Fruit fly (Drosophila melanogaster): ENCODE measurements around the gene t.

t gene

DNA sequence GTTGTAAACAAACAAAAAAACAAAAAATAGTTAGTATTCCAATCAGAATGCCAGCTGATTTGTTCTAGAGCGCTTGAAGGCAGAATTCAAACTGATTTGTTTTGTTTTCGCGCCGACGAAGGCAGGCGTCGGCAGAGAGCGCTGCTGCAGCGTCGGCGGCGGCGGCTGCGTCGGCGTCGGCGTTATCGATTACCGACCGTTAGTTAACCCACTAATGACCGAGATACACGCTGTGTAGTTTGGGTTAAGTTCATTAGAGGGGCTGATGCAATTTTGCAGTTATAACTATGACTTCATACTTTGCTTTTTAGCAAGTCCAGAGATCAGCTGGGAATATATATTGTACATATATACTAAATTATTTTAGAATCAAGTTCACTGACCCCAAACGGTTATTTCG, at the start of gene t:
t (minus strand) TSS at position 76 of the 400 bp plus-strand sequence.
- TF ChIP-seq Crg-1 (GFP tag; optimal IDR thresholded peaks at IDR 0.05) (no peak), CG5204 (GFP tag; optimal IDR thresholded peaks at IDR 0.05) (peak; percentile 17)

DNA sequence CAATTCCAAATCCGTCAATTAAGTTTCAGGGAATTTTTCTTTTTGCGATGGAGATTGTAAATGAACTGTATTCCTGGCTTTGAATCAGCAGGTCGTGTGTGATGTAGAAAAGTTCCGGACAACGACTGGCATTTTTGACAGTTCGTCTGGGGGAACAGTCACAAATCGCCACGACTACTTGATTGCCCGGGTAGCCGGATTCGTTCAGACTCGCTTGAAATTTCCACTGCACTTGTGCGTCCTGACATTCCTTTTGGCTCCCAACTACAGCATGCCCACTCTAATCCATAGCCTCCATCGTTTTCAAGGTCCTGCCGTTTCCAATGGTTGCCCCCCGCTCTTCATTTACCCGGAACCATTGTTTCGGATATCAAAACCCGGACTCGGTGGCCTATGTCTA, 46.8 kb upstream of the t start, which contains the start of gene CG17440:
CG17440 (minus strand) TSS at position 101 of the 400 bp plus-strand sequence.
- TF ChIP-seq CG7101 (tag; optimal IDR thresholded peaks at IDR 0.05) (no peak), CG33017 (tag; optimal IDR thresholded peaks at IDR 0.05) (no peak), CG7045 (GFP tag; optimal IDR thresholded peaks at IDR 0.05) (no peak), tj (GFP tag; optimal IDR thresholded peaks at IDR 0.05) (no peak), Clk (GFP tag; optimal IDR thresholded peaks at IDR 0.05) (no peak), toe (GFP tag; optimal IDR thresholded peaks at IDR 0.05) (no peak), bab1 (GFP tag; optimal IDR thresholded peaks at IDR 0.05) (no peak), CG5204 (GFP tag; optimal IDR thresholded peaks at IDR 0.05) (no peak), Crg-1 (GFP tag; optimal IDR thresholded peaks at IDR 0.05) (no peak), Mnt (GFP tag; optimal IDR thresholded peaks at IDR 0.05) (no peak), CG14711 (tag; optimal IDR thresholded peaks at IDR 0.05) (no peak)

DNA sequence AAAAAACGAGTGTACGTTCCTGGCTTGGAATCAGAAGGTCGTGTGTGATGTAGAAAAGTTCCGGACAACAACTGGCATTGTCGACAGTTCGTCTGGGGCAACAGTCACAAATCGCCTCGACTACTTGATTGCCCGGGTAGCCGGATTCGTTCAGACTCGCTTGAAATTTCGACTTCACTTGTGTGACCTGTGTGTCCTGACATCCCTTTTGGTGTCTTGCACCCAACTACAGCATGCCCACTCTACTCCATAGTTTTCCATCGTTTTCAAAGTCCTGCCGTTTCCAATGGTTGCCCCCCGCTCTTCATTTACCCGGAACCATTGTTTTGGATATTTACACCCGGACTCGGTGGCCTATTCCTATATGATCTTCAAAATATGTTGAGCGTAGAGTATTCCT, 44.5 kb upstream of the t start, which contains the start of gene Erk7:
Erk7 (minus strand) TSS at position 101 of the 400 bp plus-strand sequence.
- TF ChIP-seq ovo (GFP tag; optimal IDR thresholded peaks at IDR 0.05) (no peak), tj (GFP tag; optimal IDR thresholded peaks at IDR 0.05) (no peak), toe (GFP tag; optimal IDR thresholded peaks at IDR 0.05) (no peak), pad (GFP tag; optimal IDR thresholded peaks at IDR 0.05) (no peak), kay (GFP tag; ENCODE audit: borderline replicate concordance) (no peak), bab1 (GFP tag; optimal IDR thresholded peaks at IDR 0.05) (no peak), cic (GFP tag; optimal IDR thresholded peaks at IDR 0.05) (no peak), CG14711 (tag; optimal IDR thresholded peaks at IDR 0.05) (no peak), CG1620 (GFP tag; optimal IDR thresholded peaks at IDR 0.05) (no peak)

DNA sequence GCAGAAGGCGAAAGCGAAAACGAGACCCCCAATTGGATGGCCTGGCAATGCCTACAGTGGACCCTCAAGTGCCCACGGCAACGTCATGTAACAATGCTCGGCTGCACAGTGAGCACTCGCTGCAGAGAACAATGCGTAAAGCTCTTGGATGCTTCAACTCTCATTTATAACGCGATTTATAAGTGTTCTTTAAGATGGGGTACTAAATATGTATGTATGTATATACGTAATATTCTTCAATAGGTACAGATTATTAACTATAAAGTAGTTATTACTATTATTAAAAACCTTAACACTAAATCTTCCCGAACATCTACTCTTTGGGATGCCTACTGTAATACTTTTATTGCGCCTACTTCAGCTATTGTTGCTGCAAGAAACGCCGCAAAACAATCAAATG, 43.0 kb upstream of the t start:
- TF ChIP-seq CG7101 (tag; optimal IDR thresholded peaks at IDR 0.05) (no peak), ovo (GFP tag; optimal IDR thresholded peaks at IDR 0.05) (no peak), CG11617 (GFP tag; optimal IDR thresholded peaks at IDR 0.05) (no peak), Mnt (GFP tag; optimal IDR thresholded peaks at IDR 0.05) (no peak), CG5204 (GFP tag; optimal IDR thresholded peaks at IDR 0.05) (no peak), CG1620 (GFP tag; optimal IDR thresholded peaks at IDR 0.05) (no peak), CG33017 (tag; optimal IDR thresholded peaks at IDR 0.05) (no peak), kay (GFP tag; ENCODE audit: borderline replicate concordance) (no peak), Clk (GFP tag; optimal IDR thresholded peaks at IDR 0.05) (no peak), Hr96 (GFP tag; optimal IDR thresholded peaks at IDR 0.05) (no peak), CG14711 (tag; optimal IDR thresholded peaks at IDR 0.05) (no peak), CG12768 (GFP tag; optimal IDR thresholded peaks at IDR 0.05) (no peak), CG7045 (GFP tag; optimal IDR thresholded peaks at IDR 0.05) (no peak), tj (GFP tag; optimal IDR thresholded peaks at IDR 0.05) (no peak), cnc (optimal IDR thresholded peaks at IDR 0.05) (no peak), pad (GFP tag; optimal IDR thresholded peaks at IDR 0.05) (no peak), bab1 (GFP tag; optimal IDR thresholded peaks at IDR 0.05) (no peak), cic (GFP tag; optimal IDR thresholded peaks at IDR 0.05) (no peak)

DNA sequence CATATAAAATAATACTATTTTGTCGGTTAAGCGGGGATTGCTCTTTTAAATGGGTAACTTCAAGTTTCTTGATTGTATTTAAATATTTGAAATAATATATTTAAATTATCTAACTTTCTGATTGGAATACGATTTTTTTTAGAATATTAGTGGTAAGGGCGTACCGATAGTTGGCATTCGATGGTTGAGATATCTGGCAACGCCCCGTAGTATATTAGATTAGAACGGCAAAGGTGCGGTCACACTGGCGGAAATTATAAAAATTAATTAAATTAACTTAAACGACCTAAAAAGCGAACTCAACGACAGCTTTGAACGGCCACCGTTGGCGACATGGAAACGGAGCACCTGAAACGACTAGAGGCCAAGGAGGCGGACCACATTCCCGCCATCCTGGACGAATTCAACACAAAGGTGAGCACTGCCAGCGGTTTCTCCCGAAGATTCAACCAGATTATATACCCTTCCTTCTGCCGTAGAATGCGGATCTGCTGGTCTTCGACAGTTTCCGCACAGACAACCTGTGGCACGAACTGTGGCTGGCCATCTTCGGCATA, 33.0 kb upstream of the t start, which contains the start of gene ric8a:
ric8a (plus strand) TSS at position 205 of the 557 bp plus-strand sequence.
- TF ChIP-seq CG14711 (tag; optimal IDR thresholded peaks at IDR 0.05) (peak; percentile 20), CG11617 (GFP tag; optimal IDR thresholded peaks at IDR 0.05) (peak; percentile 4), Mnt (GFP tag; optimal IDR thresholded peaks at IDR 0.05) (peak; percentile 19), tj (GFP tag; optimal IDR thresholded peaks at IDR 0.05) (peak; percentile 7), pad (GFP tag; optimal IDR thresholded peaks at IDR 0.05) (no peak)

DNA sequence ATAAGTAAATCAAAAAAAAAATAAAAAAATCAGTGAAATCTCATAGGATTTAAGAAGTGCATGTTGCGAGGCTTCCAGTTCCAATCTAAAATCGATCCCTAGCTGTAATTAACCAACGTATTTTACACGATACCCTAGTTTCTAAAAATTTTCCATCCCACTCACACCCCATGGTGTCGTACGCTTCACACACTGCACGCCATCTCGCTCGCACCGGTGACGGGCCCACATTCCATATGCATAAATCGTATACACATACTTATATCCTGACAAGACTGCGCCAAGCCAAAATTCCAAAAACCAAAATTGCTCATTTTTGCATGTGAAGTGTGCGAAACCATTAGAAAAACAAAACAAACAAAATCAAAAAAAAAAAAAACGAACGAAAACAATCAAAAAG, 32.0 kb upstream of the t start:
- TF ChIP-seq Clk (GFP tag; optimal IDR thresholded peaks at IDR 0.05) (no peak), CG5204 (GFP tag; optimal IDR thresholded peaks at IDR 0.05) (no peak), CG14711 (tag; optimal IDR thresholded peaks at IDR 0.05) (no peak), CG11617 (GFP tag; optimal IDR thresholded peaks at IDR 0.05) (no peak), tj (GFP tag; optimal IDR thresholded peaks at IDR 0.05) (no peak), CG1620 (GFP tag; optimal IDR thresholded peaks at IDR 0.05) (no peak)

- TF ChIP-seq Crg-1 (GFP tag; optimal IDR thresholded peaks at IDR 0.05), result no peak
- TF ChIP-seq CG7045 (GFP tag; optimal IDR thresholded peaks at IDR 0.05), result no peak
- TF ChIP-seq CG5204 (GFP tag; optimal IDR thresholded peaks at IDR 0.05), result no peak
- TF ChIP-seq Clk (GFP tag; optimal IDR thresholded peaks at IDR 0.05), result no peak
- no peak for TF ChIP-seq cnc (optimal IDR thresholded peaks at IDR 0.05)
- TF ChIP-seq CG7101 (tag; optimal IDR thresholded peaks at IDR 0.05), result no peak
- no peak for TF ChIP-seq Hr96 (GFP tag; optimal IDR thresholded peaks at IDR 0.05)
These were observed 29.1 kb upstream of the t start for dm6 chrX:9252051-9252708.
